Worm (Caenorhabditis elegans) whole organism, L4 larva: ENCODE data around the gene let-721.

Experiments used
- F26F4.8 ChIP-seq: fragments of 200-800 bp; sonication (Bioruptor generic); conservative IDR thresholded peaks from 2 replicates; pipeline ENCODE4 v1.3.6; 2022; ENCODE audit warnings: missing genetic modification characterization, missing compliant biosample characterization
- fos-1 ChIP-seq: fragments of 150-350 bp; optimal IDR thresholded peaks from 2 replicates; lab custom pipeline; 2014; ENCODE audit warnings: missing biosample characterization, missing genetic modification characterization
- zag-1 ChIP-seq: fragments of 150-350 bp; optimal IDR thresholded peaks from 2 replicates; lab custom pipeline; 2014; ENCODE audit warnings: missing biosample characterization, missing genetic modification characterization

DNA sequence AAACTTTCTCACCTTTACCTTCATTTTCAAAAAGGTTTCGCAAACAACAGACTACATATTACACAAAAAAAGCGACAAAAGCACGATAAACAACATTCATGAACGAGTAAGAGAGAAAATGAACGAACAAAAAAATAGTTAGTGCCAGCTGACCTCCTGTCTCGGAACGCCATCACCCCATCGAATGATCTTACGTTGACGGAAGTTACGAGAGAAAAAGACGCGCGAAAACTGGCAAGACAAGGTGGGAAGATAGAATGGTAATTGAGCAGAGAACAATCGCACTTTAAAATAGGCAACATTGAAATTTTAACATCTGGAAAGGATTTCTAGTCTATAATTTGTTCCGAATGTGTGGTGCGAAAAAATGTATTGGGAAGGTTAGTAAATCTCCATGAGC lies 26.5 kb downstream of the let-721 start:
- TF ChIP-seq F26F4.8 (GFP tag; lab: Robert Waterston, UW): no peak
- TF ChIP-seq fos-1 (tag; lab: Kevin White, UChicago): no peak
- no peak for TF ChIP-seq zag-1 (tag; lab: Kevin White, UChicago)
